Fruit fly (Drosophila melanogaster) whole organism, embryonic: Measurements from ENCODE around the gene CG11095.

ENCODE experiments used
- CG11696 ChIP-seq: fragments of 200-800 bp; sonication (Bioruptor generic); IDR thresholded peaks from 2 replicates; pipeline ENCODE4 v1.3.6; 2022; ENCODE audit warnings: missing biosample characterization, missing genetic modification characterization
- CG13287 ChIP-seq: fragments of 200-800 bp; sonication (Bioruptor generic); IDR thresholded peaks from 2 replicates; pipeline ENCODE4 v1.3.6; 2022; ENCODE audit warnings: missing biosample characterization, missing genetic modification characterization; ENCODE audit not compliant: partially characterized antibody
- CG14710 ChIP-seq: fragments of 200-800 bp; sonication (Bioruptor generic); optimal IDR thresholded peaks from 3 replicates; lab custom pipeline; 2019; ENCODE audit warnings: missing biosample characterization, mild to moderate bottlenecking, missing genetic modification characterization, moderate library complexity
- CG17359 ChIP-seq: fragments of 200-800 bp; sonication (Bioruptor generic); optimal IDR thresholded peaks from 3 replicates; lab custom pipeline; 2018; ENCODE audit warnings: missing biosample characterization, mild to moderate bottlenecking, missing genetic modification characterization, moderate library complexity
- CG1792 ChIP-seq: fragments of 200-800 bp; sonication (Bioruptor generic); optimal IDR thresholded peaks from 2 replicates; lab custom pipeline; 2016; ENCODE audit warnings: missing biosample characterization, missing genetic modification characterization
- CG2116 ChIP-seq: fragments of 200-800 bp; sonication (Bioruptor generic); optimal IDR thresholded peaks from 3 replicates; lab custom pipeline; 2018; ENCODE audit warnings: missing biosample characterization, mild to moderate bottlenecking, missing genetic modification characterization
- CG30020 ChIP-seq: fragments of 200-800 bp; optimal IDR thresholded peaks from 2 replicates; lab custom pipeline; 2019; ENCODE audit warnings: missing biosample characterization, mild to moderate bottlenecking, missing genetic modification characterization, moderate library complexity
- CG32532 ChIP-seq: fragments of 200-800 bp; sonication (Bioruptor generic); IDR thresholded peaks from 2 replicates; pipeline ENCODE4 v1.3.6; 2022; ENCODE audit warnings: missing biosample characterization, missing genetic modification characterization
- CG4617 ChIP-seq: fragments of 200-800 bp; sonication (Bioruptor generic); optimal IDR thresholded peaks from 3 replicates; lab custom pipeline; 2016; ENCODE audit warnings: missing biosample characterization, missing genetic modification characterization, borderline replicate concordance
- CG4820 ChIP-seq: fragments of 200-800 bp; sonication (Bioruptor generic); optimal IDR thresholded peaks from 3 replicates; lab custom pipeline; 2016; ENCODE audit warnings: missing biosample characterization, missing genetic modification characterization
- CG6175 ChIP-seq: fragments of 200-800 bp; sonication (Bioruptor generic); IDR thresholded peaks from 3 replicates; pipeline ENCODE4 v1.3.6; 2022; ENCODE audit warnings: missing biosample characterization, missing genetic modification characterization
- CG7357 ChIP-seq: fragments of 200-800 bp; sonication (Bioruptor generic); IDR thresholded peaks from 3 replicates; pipeline ENCODE4 v1.3.6; 2022; ENCODE audit warnings: missing biosample characterization, missing genetic modification characterization
- CHES-1-like ChIP-seq: fragments of 200-800 bp; sonication (Bioruptor generic); optimal IDR thresholded peaks from 2 replicates; lab custom pipeline; 2016; ENCODE audit warnings: missing biosample characterization, missing genetic modification characterization
- Dad ChIP-seq: fragments of 200-800 bp; sonication (Bioruptor generic); optimal IDR thresholded peaks from 3 replicates; lab custom pipeline; 2016; ENCODE audit warnings: missing biosample characterization, missing genetic modification characterization
- Deaf1 ChIP-seq: fragments of 200-800 bp; optimal IDR thresholded peaks from 3 replicates; lab custom pipeline; 2019; ENCODE audit warnings: missing biosample characterization, mild to moderate bottlenecking, missing genetic modification characterization, moderate library complexity
- Dref ChIP-seq: fragments of 200-800 bp; sonication (Bioruptor generic); IDR thresholded peaks from 2 replicates; pipeline ENCODE4 v1.3.6; 2022; ENCODE audit warnings: missing biosample characterization, missing genetic modification characterization
- E2f2 ChIP-seq: fragments of 200-800 bp; sonication (Bioruptor generic); IDR thresholded peaks from 2 replicates; pipeline ENCODE4 v1.3.6; 2022; ENCODE audit warnings: missing biosample characterization, missing genetic modification characterization
- Ets65A ChIP-seq: fragments of 200-800 bp; sonication (Bioruptor generic); peaks from one replicate; lab custom pipeline; 2016; ENCODE audit warnings: missing biosample characterization, missing genetic modification characterization
- GATAe ChIP-seq: fragments of 200-800 bp; sonication (Bioruptor generic); conservative IDR thresholded peaks from 2 replicates; pipeline ENCODE4 v1.3.6; 2022; ENCODE audit warnings: missing biosample characterization, missing genetic modification characterization
- HLHmδ ChIP-seq: fragments of 200-800 bp; sonication (Bioruptor generic); optimal IDR thresholded peaks from 2 replicates; lab custom pipeline; 2018; ENCODE audit warnings: missing biosample characterization, mild to moderate bottlenecking, missing genetic modification characterization, moderate library complexity
- Hmr ChIP-seq: fragments of 200-800 bp; sonication (Bioruptor generic); optimal IDR thresholded peaks from 3 replicates; lab custom pipeline; 2017; ENCODE audit warnings: mild to moderate bottlenecking, missing biosample characterization, missing genetic modification reagents, missing genetic modification characterization
- Hr51 ChIP-seq, 2 experiments: fragments of 200-800 bp; sonication (Bioruptor generic); optimal IDR thresholded peaks; 2 replicates in 1 of 2; 3 replicates in 1 of 2; lab custom pipeline; 2016 to 2018; ENCODE audit warnings: missing biosample characterization in 2 of 2, missing genetic modification characterization in 2 of 2, mild to moderate bottlenecking in 1 of 2, moderate library complexity in 1 of 2
- Nf-YA ChIP-seq: fragments of 200-800 bp; sonication (Bioruptor generic); IDR thresholded peaks from 2 replicates; pipeline ENCODE4 v1.3.6; 2022; ENCODE audit warnings: missing biosample characterization, missing genetic modification characterization
- Pdp1 ChIP-seq, 2 experiments: fragments of 200-800 bp; sonication (Bioruptor generic); optimal IDR thresholded peaks; 3 replicates each; lab custom pipeline; 2016; ENCODE audit warnings: missing biosample characterization in 2 of 2, missing genetic modification characterization in 2 of 2, mild to moderate bottlenecking in 1 of 2, moderate library complexity in 1 of 2
- Rfx ChIP-seq: fragments of 200-800 bp; sonication (Bioruptor generic); IDR thresholded peaks from 2 replicates; pipeline ENCODE4 v1.3.6; 2022; ENCODE audit warnings: missing biosample characterization, missing genetic modification characterization
- Sox100B ChIP-seq: fragments of 200-800 bp; sonication (Bioruptor generic); optimal IDR thresholded peaks from 3 replicates; lab custom pipeline; 2018; ENCODE audit warnings: missing biosample characterization, mild to moderate bottlenecking, missing genetic modification characterization
- Sox102F ChIP-seq: fragments of 200-800 bp; sonication (Bioruptor generic); optimal IDR thresholded peaks from 2 replicates; lab custom pipeline; 2018; ENCODE audit warnings: missing biosample characterization, mild to moderate bottlenecking, missing genetic modification characterization, moderate library complexity
- Ssrp ChIP-seq: fragments of 200-800 bp; sonication (Bioruptor generic); optimal IDR thresholded peaks from 2 replicates; lab custom pipeline; 2018; ENCODE audit warnings: missing biosample characterization, mild to moderate bottlenecking, missing genetic modification characterization, moderate library complexity
- az2 ChIP-seq: fragments of 200-800 bp; sonication (Bioruptor generic); optimal IDR thresholded peaks from 3 replicates; lab custom pipeline; 2016; ENCODE audit warnings: missing biosample characterization, missing genetic modification characterization
- caup ChIP-seq: fragments of 200-800 bp; sonication (Bioruptor generic); optimal IDR thresholded peaks from 3 replicates; lab custom pipeline; 2017; ENCODE audit warnings: missing biosample characterization, mild to moderate bottlenecking, missing genetic modification characterization, moderate library complexity; ENCODE audit not compliant: severe bottlenecking
- chn ChIP-seq: fragments of 200-800 bp; sonication (Bioruptor generic); optimal IDR thresholded peaks from 2 replicates; lab custom pipeline; 2016; ENCODE audit warnings: missing biosample characterization, missing genetic modification characterization
- dati ChIP-seq: fragments of 200-800 bp; sonication (Bioruptor generic); IDR thresholded peaks from 2 replicates; pipeline ENCODE4 v1.3.6; 2022; ENCODE audit warnings: missing biosample characterization, missing genetic modification characterization
- exex ChIP-seq: fragments of 200-800 bp; sonication (Bioruptor generic); optimal IDR thresholded peaks from 4 replicates; lab custom pipeline; 2018; ENCODE audit warnings: missing biosample characterization, mild to moderate bottlenecking, missing genetic modification characterization, moderate library complexity
- gfzf ChIP-seq: fragments of 200-800 bp; sonication (Bioruptor generic); optimal IDR thresholded peaks from 2 replicates; lab custom pipeline; 2016; ENCODE audit warnings: missing biosample characterization, mild to moderate bottlenecking, missing genetic modification characterization, moderate library complexity
- ind ChIP-seq: fragments of 200-800 bp; sonication (Bioruptor generic); optimal IDR thresholded peaks from 3 replicates; lab custom pipeline; 2016; ENCODE audit warnings: missing biosample characterization, missing genetic modification characterization
- inv ChIP-seq: fragments of 200-800 bp; sonication (Bioruptor generic); IDR thresholded peaks from 2 replicates; pipeline ENCODE4 v1.3.6; 2022; ENCODE audit warnings: missing biosample characterization, missing genetic modification characterization; ENCODE audit not compliant: partially characterized antibody
- jing ChIP-seq: fragments of 200-800 bp; sonication (Bioruptor generic); optimal IDR thresholded peaks from 2 replicates; lab custom pipeline; 2018; ENCODE audit warnings: missing biosample characterization, mild to moderate bottlenecking, missing genetic modification characterization
- lab ChIP-seq: fragments of 200-800 bp; sonication (Bioruptor generic); optimal IDR thresholded peaks from 3 replicates; lab custom pipeline; 2017; ENCODE audit warnings: missing biosample characterization, missing genetic modification characterization, mild to moderate bottlenecking, moderate library complexity, missing genetic modification reagents
- lola ChIP-seq, 3 experiments: fragments of >200 bp in 2 of 3; fragments of 200-800 bp in 1 of 3; sonication (Bioruptor generic) in 1 of 3; optimal IDR thresholded peaks; 2 replicates each; lab custom pipeline; 2017 to 2019; ENCODE audit warnings: missing biosample characterization in 3 of 3, missing genetic modification characterization in 3 of 3, mild to moderate bottlenecking in 1 of 3, moderate library complexity in 1 of 3
- nerfin-1 ChIP-seq: fragments of 200-800 bp; sonication (Bioruptor generic); optimal IDR thresholded peaks from 3 replicates; lab custom pipeline; 2019; ENCODE audit warnings: missing biosample characterization, mild to moderate bottlenecking, missing genetic modification characterization, moderate library complexity
- nmo ChIP-seq: fragments of 200-800 bp; sonication (Bioruptor generic); optimal IDR thresholded peaks from 2 replicates; lab custom pipeline; 2018; ENCODE audit warnings: missing biosample characterization, mild to moderate bottlenecking, missing genetic modification characterization, moderate library complexity
- otp ChIP-seq: fragments of 200-800 bp; sonication (Bioruptor generic); IDR thresholded peaks from 3 replicates; pipeline ENCODE4, ENCODE4 v1.3.6; 2022; ENCODE audit warnings: missing biosample characterization, missing genetic modification characterization
- sens ChIP-seq: fragments of 200-800 bp; sonication (Bioruptor generic); peaks from one replicate; lab custom pipeline; 2016; ENCODE audit warnings: missing biosample characterization, missing genetic modification characterization
- slbo ChIP-seq: fragments of 200-800 bp; sonication (Bioruptor generic); IDR thresholded peaks from 2 replicates; pipeline ENCODE4 v1.3.6; 2022; ENCODE audit warnings: missing biosample characterization, missing genetic modification characterization
- sqz ChIP-seq: fragments of 200-800 bp; sonication (Bioruptor generic); optimal IDR thresholded peaks from 3 replicates; lab custom pipeline; 2018; ENCODE audit warnings: missing biosample characterization, mild to moderate bottlenecking, missing genetic modification characterization
- trh ChIP-seq: fragments of 200-800 bp; sonication (Bioruptor generic); optimal IDR thresholded peaks from 2 replicates; lab custom pipeline; 2016; ENCODE audit warnings: missing biosample characterization, missing genetic modification characterization
- unc-4 ChIP-seq: fragments of 200-800 bp; sonication (Bioruptor generic); IDR thresholded peaks from 2 replicates; pipeline ENCODE4 v1.3.6; 2022; ENCODE audit warnings: missing biosample characterization, missing genetic modification characterization; ENCODE audit not compliant: partially characterized antibody
- zfh2 ChIP-seq: fragments of 200-800 bp; sonication (Bioruptor generic); optimal IDR thresholded peaks from 2 replicates; lab custom pipeline; 2016; ENCODE audit warnings: missing biosample characterization, missing genetic modification characterization

CG11095 gene

dm6 chrX:13781739-13782502 lies 29.6 kb upstream of the CG11095 start, which contains the start of the genes CtsB and amrt (continued):
- TF ChIP-seq Hr51 (GFP tag; optimal IDR thresholded peaks at IDR 0.05; lab: Kevin White, UChicago) (peak in 1 of 2 experiments; percentile 26), lab (GFP tag; lab: Kevin White, UChicago) (peak; percentile 53), Dref (GFP tag; lab: Robert Waterston, UW) (peak; percentile 55), dati (GFP tag; lab: Robert Waterston, UW) (no peak), nerfin-1 (tag; lab: Kevin White, UChicago) (peak; percentile 4), Ets65A (peak; percentile 95), ind (GFP tag; lab: Kevin White, UChicago) (peak; percentile 57), CHES-1-like (GFP tag; lab: Kevin White, UChicago) (peak; percentile 66), HLHmδ (GFP tag; lab: Kevin White, UChicago) (no peak), caup (GFP tag; lab: Kevin White, UChicago) (peak; percentile 28), chn (GFP tag; lab: Kevin White, UChicago) (peak; percentile 31), inv (GFP tag; lab: Robert Waterston, UW) (peak; percentile 82), otp (GFP tag; lab: Robert Waterston, UW) (no peak), Nf-YA (GFP tag; lab: Robert Waterston, UW) (no peak), sqz (peak; percentile 93), sens (GFP tag; lab: Kevin White, UChicago) (peak; percentile 92), Rfx (GFP tag; lab: Robert Waterston, UW) (peak; percentile 71; the same call in 1 of the 2 replicates), GATAe (GFP tag; lab: Robert Waterston, UW) (peak; percentile 61; the same call in 1 of the 2 replicates), CG13287 (GFP tag; lab: Robert Waterston, UW) (peak; percentile 84), CG11696 (GFP tag; lab: Robert Waterston, UW) (no peak), CG4820 (peak; percentile 2), az2 (peak; percentile 14), exex (tag; lab: Kevin White, UChicago) (peak; percentile 22), CG14710 (peak; percentile 100), CG30020 (tag; lab: Kevin White, UChicago) (peak; percentile 57), Sox100B (GFP tag; lab: Kevin White, UChicago) (no peak), CG4617 (GFP tag; lab: Kevin White, UChicago) (peak; percentile 55), slbo (peak; percentile 68), Sox102F (GFP tag; lab: Kevin White, UChicago) (no peak), nmo (GFP tag; lab: Kevin White, UChicago) (peak; percentile 76), gfzf (GFP tag; lab: Kevin White, UChicago) (peak; percentile 28), CG32532 (GFP tag; lab: Robert Waterston, UW) (peak; percentile 42; the same call in 1 of the 2 replicates), CG17359 (peak; percentile 85), zfh2 (peak; percentile 60), Ssrp (peak; percentile 10), Deaf1 (tag; lab: Kevin White, UChicago) (no peak), CG1792 (peak; percentile 42), Hmr (GFP tag; lab: Kevin White, UChicago) (peak; percentile 43), E2f2 (peak; percentile 53), jing (no peak), lola (GFP tag; optimal IDR thresholded peaks at IDR 0.05; lab: Kevin White, UChicago) (peak in 1 of 3 experiments; percentile 42), Pdp1 (GFP tag; optimal IDR thresholded peaks at IDR 0.05; lab: Kevin White, UChicago) (peak; percentile 57 to 61), Dad (GFP tag; lab: Kevin White, UChicago) (peak; percentile 39), CG7357 (GFP tag; lab: Robert Waterston, UW) (no peak), CG2116 (peak; percentile 49), CG6175 (no peak), trh (no peak), unc-4 (GFP tag; lab: Robert Waterston, UW) (peak; percentile 80; the same call in 1 of the 2 replicates)
